Worm (Caenorhabditis elegans): ENCODE measurements around the gene F16B4.6.

- TF ChIP-seq him-1 (tag; optimal IDR thresholded peaks at IDR 0.05): no peak
- TF ChIP-seq dao-5 (tag; optimal IDR thresholded peaks at IDR 0.05): no peak
- TF ChIP-seq W03F9.2 (tag; optimal IDR thresholded peaks at IDR 0.05): no peak
Measured at ce11 chrV:1629329-1629728, 42.3 kb downstream of the F16B4.6 start, which contains the start of gene nhr-238.

All from whole organism, L4/young adult.